Worm (Caenorhabditis elegans): ENCODE results near the gene T10G3.8.
"Not testable (repeated sequence)": the region's sequence is repeated elsewhere in the genome, so short reads cannot be mapped to it uniquely, and the experiment has no call there.

ce11 chrV:13443535-13443934 is 32.7 kb downstream of the T10G3.8 start, which contains the start of gene Y2H9A.6:
- TF ChIP-seq sptf-1 (tag; optimal IDR thresholded peaks at IDR 0.05); hlh-1 (tag; optimal IDR thresholded peaks at IDR 0.05); bed-3 (GFP tag; optimal IDR thresholded peaks at IDR 0.05); lsy-2 (tag; optimal IDR thresholded peaks at IDR 0.05): not testable (repeated sequence)

All from whole organism, mixed stage, embryonic.